Fruit fly (Drosophila melanogaster): ENCODE measurements around the gene CG6908.

CG6908 gene

dm6 chr3R:11679513-11679912, 10.3 kb downstream of the CG6908 start, which contains the start of the genes Taf12 and Ho (continued):
- TF ChIP-seq fu2 (GFP tag; optimal IDR thresholded peaks at IDR 0.05) (no peak), CkIIα-i1 (GFP tag; IDR thresholded peaks at IDR 0.05) (no peak), CG4820 (GFP tag; optimal IDR thresholded peaks at IDR 0.05) (no peak), D19A (tag; optimal IDR thresholded peaks at IDR 0.05) (no peak), ci (GFP tag; IDR thresholded peaks at IDR 0.05) (peak; percentile 42; the same call in 1 of the 3 replicates), Elba2 (GFP tag; optimal IDR thresholded peaks at IDR 0.05) (no peak), Hand (GFP tag; optimal IDR thresholded peaks at IDR 0.05) (no peak), ind (GFP tag; optimal IDR thresholded peaks at IDR 0.05) (no peak), Dip3 (GFP tag; optimal IDR thresholded peaks at IDR 0.05) (no peak), CG13123 (GFP tag; optimal IDR thresholded peaks at IDR 0.05) (no peak), trem (tag; optimal IDR thresholded peaks at IDR 0.05) (peak; percentile 72), CG7786 (GFP tag; optimal IDR thresholded peaks at IDR 0.05) (no peak), CG4282 (GFP tag; optimal IDR thresholded peaks at IDR 0.05) (no peak), CG17568 (GFP tag; optimal IDR thresholded peaks at IDR 0.05) (peak; percentile 6), CG10209 (GFP tag; optimal IDR thresholded peaks at IDR 0.05) (no peak), CG15269 (tag; optimal IDR thresholded peaks at IDR 0.05) (no peak), jigr1 (GFP tag; IDR thresholded peaks at IDR 0.05) (no peak), Hr3 (GFP tag; optimal IDR thresholded peaks at IDR 0.05) (no peak), schlank (tag; optimal IDR thresholded peaks at IDR 0.05) (no peak), eve (GFP tag; optimal IDR thresholded peaks at IDR 0.05) (no peak), CG31365 (tag; optimal IDR thresholded peaks at IDR 0.05) (no peak), cad (GFP tag; optimal IDR thresholded peaks at IDR 0.05) (no peak), CG14441 (GFP tag; IDR thresholded peaks at IDR 0.05) (no peak), unpg (GFP tag; optimal IDR thresholded peaks at IDR 0.05) (no peak), CG3281 (GFP tag; optimal IDR thresholded peaks at IDR 0.05) (no peak), bbx (GFP tag; IDR thresholded peaks at IDR 0.05; ENCODE audit: partially characterized antibody) (0 out of 2 replicates have a peak, but pooled peaks have one; percentile 40), Myb (GFP tag; optimal IDR thresholded peaks at IDR 0.05) (peak; percentile 55), bigmax (GFP tag; optimal IDR thresholded peaks at IDR 0.05) (no peak), Hmr (GFP tag; optimal IDR thresholded peaks at IDR 0.05) (peak; percentile 30)

DNA sequence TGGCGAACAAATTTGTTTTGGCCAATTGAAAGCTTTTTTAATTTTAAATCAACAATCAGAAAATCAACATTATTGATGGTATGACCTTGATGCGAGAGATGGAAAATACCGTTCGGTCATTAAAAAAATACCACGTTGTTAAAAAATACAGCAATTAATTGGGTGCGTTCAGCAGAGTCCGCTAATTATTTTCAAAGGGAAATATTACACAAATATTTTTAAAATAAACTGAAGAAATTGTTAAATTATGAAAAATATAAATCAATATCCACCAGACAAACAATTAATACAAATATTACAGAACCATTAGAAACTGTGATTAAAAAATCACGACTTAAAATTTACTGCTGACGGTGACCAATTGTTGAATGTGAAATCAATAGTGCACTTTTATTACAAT, 11.8 kb downstream of the CG6908 start, which contains the start of gene CG18476:
Gene CG18476, minus strand, starts transcription at position 101 of the 400 bp plus-strand sequence.
- no peak for TF ChIP-seq knrl (GFP tag; IDR thresholded peaks at IDR 0.05; ENCODE audit: partially characterized antibody)
- peak; percentile 95 for TF ChIP-seq CG10147 (GFP tag; optimal IDR thresholded peaks at IDR 0.05)
- peak; percentile 17 for TF ChIP-seq CG4707 (GFP tag; optimal IDR thresholded peaks at IDR 0.05)
- peak; percentile 72 for TF ChIP-seq bowl (GFP tag; IDR thresholded peaks at IDR 0.05)
- peak; percentile 73 for TF ChIP-seq Taf1 (GFP tag; IDR thresholded peaks at IDR 0.05)
- peak; percentile 64 for TF ChIP-seq CG6854 (GFP tag; optimal IDR thresholded peaks at IDR 0.05)
- peak; percentile 79 for TF ChIP-seq CG1024 (GFP tag; IDR thresholded peaks at IDR 0.05)
- no peak for TF ChIP-seq crol (GFP tag; IDR thresholded peaks at IDR 0.05)
- TF ChIP-seq lola (GFP tag; optimal IDR thresholded peaks at IDR 0.05): peak in 1 of 3 experiments; percentile 90
- peak; percentile 73 for TF ChIP-seq CG10321 (GFP tag; IDR thresholded peaks at IDR 0.05)
- peak in 1 of 2 experiments; percentile 54 for TF ChIP-seq Hr78 (GFP tag; optimal IDR thresholded peaks at IDR 0.05)
- no peak for TF ChIP-seq z (GFP tag; IDR thresholded peaks at IDR 0.05)
- peak; percentile 86 for TF ChIP-seq CG14050 (GFP tag; IDR thresholded peaks at IDR 0.05)
- peak; percentile 88 for TF ChIP-seq NfI (GFP tag; optimal IDR thresholded peaks at IDR 0.05)
- peak; percentile 61 for TF ChIP-seq CG9609 (GFP tag; optimal IDR thresholded peaks at IDR 0.05)
- TF ChIP-seq al (GFP tag; IDR thresholded peaks at IDR 0.05): peak; percentile 93
- TF ChIP-seq dmrt99B (tag; optimal IDR thresholded peaks at IDR 0.05): peak; percentile 94
- TF ChIP-seq Trl (optimal IDR thresholded peaks at IDR 0.05): no peak
- peak; percentile 65 for TF ChIP-seq Trl (GFP tag; optimal IDR thresholded peaks at IDR 0.05)
- no peak for TF ChIP-seq CG15073 (GFP tag; optimal IDR thresholded peaks at IDR 0.05)
- TF ChIP-seq dimm (GFP tag; IDR thresholded peaks at IDR 0.05): peak; percentile 58
- peak; percentile 96 for TF ChIP-seq Xrp1 (GFP tag; IDR thresholded peaks at IDR 0.05)
- peak; percentile 55 for TF ChIP-seq cato (GFP tag; optimal IDR thresholded peaks at IDR 0.05; ENCODE audit: borderline replicate concordance)
- TF ChIP-seq ttk (GFP tag; IDR thresholded peaks at IDR 0.05): peak; percentile 91
